Worm (Caenorhabditis elegans) whole organism, L2 larva: ENCODE results near the gene pxd-1.
A peak's percentile ranks its signal among the peaks of the same experiment; 100 is the strongest.

Experiments
- C34F6.9 ChIP-seq: fragments of 150-350 bp; optimal IDR thresholded peaks from 2 replicates; lab custom pipeline; 2014; ENCODE audit warnings: missing biosample characterization, missing genetic modification characterization
- Y55F3AM.14 ChIP-seq: fragments of 200-800 bp; sonication (Bioruptor generic); optimal IDR thresholded peaks from 2 replicates; lab custom pipeline; 2018; ENCODE audit warnings: mild to moderate bottlenecking, missing genetic modification characterization, missing compliant biosample characterization
- ZK546.5 ChIP-seq: sonication (generic microtip); optimal IDR thresholded peaks from 2 replicates; lab custom pipeline; 2017; ENCODE audit warnings: missing biosample characterization, missing genetic modification characterization
- alr-1 ChIP-seq: fragments of 150-350 bp; optimal IDR thresholded peaks from 2 replicates; lab custom pipeline; 2014; ENCODE audit warnings: missing biosample characterization, missing genetic modification characterization
- aly-2 ChIP-seq: fragments of 150-350 bp; optimal IDR thresholded peaks from 2 replicates; lab custom pipeline; 2014; ENCODE audit warnings: missing biosample characterization, missing genetic modification characterization
- blmp-1 ChIP-seq: sonication (generic microtip); optimal IDR thresholded peaks from 2 replicates; lab custom pipeline; 2017; ENCODE audit warnings: missing genetic modification characterization, mild to moderate bottlenecking, missing compliant biosample characterization, antibody characterized with exemption, moderate library complexity; ENCODE audit not compliant: insufficient read depth
- ceh-16 ChIP-seq: fragments of 150-350 bp; optimal IDR thresholded peaks from 2 replicates; lab custom pipeline; 2014; ENCODE audit warnings: missing biosample characterization, missing genetic modification characterization
- ceh-82 ChIP-seq: fragments of 150-350 bp; optimal IDR thresholded peaks from 2 replicates; lab custom pipeline; 2014; ENCODE audit warnings: missing biosample characterization, missing genetic modification characterization
- crh-2 ChIP-seq: sonication (generic microtip); optimal IDR thresholded peaks from 2 replicates; lab custom pipeline; 2017; ENCODE audit warnings: missing biosample characterization, missing genetic modification characterization
- dmd-4 ChIP-seq: sonication (generic microtip); optimal IDR thresholded peaks from 2 replicates; lab custom pipeline; 2017; ENCODE audit warnings: missing biosample characterization, missing genetic modification characterization
- egl-27 ChIP-seq: sonication (generic microtip); optimal IDR thresholded peaks from 3 replicates; lab custom pipeline; 2017; ENCODE audit warnings: missing biosample characterization, missing genetic modification reagents, missing genetic modification characterization
- elt-1 ChIP-seq: fragments of 150-350 bp; optimal IDR thresholded peaks from 2 replicates; lab custom pipeline; 2014; ENCODE audit warnings: missing biosample characterization, missing genetic modification characterization
- elt-3 ChIP-seq: sonication (generic microtip); optimal IDR thresholded peaks from 2 replicates; lab custom pipeline; 2017; ENCODE audit warnings: missing biosample characterization, missing genetic modification characterization
- fos-1 ChIP-seq: fragments of 150-350 bp; optimal IDR thresholded peaks from 2 replicates; lab custom pipeline; 2014; ENCODE audit warnings: missing biosample characterization, missing genetic modification characterization
- lin-11 ChIP-seq: fragments of 150-350 bp; sonication (generic microtip); optimal IDR thresholded peaks from 2 replicates; lab custom pipeline; 2014; ENCODE audit warnings: missing biosample characterization, missing genetic modification characterization, inconsistent platforms, mixed read lengths
- lin-39 ChIP-seq: fragments of 150-350 bp; optimal IDR thresholded peaks from 2 replicates; lab custom pipeline; 2014; ENCODE audit warnings: missing biosample characterization, missing genetic modification reagents, missing genetic modification characterization
- lsy-2 ChIP-seq, 2 experiments: fragments of 150-350 bp in 1 of 2; sonication (generic microtip) in 1 of 2; optimal IDR thresholded peaks; 2 replicates each; lab custom pipeline; 2014 to 2017; ENCODE audit warnings: missing biosample characterization in 2 of 2, missing genetic modification characterization in 2 of 2
- mbf-1 ChIP-seq: sonication (generic microtip); optimal IDR thresholded peaks from 2 replicates; lab custom pipeline; 2017; ENCODE audit warnings: missing biosample characterization, missing genetic modification characterization
- nhr-10 ChIP-seq: sonication (generic microtip); optimal IDR thresholded peaks from 2 replicates; lab custom pipeline; 2017; ENCODE audit warnings: missing biosample characterization, missing genetic modification characterization
- nhr-11 ChIP-seq: fragments of 150-350 bp; optimal IDR thresholded peaks from 2 replicates; lab custom pipeline; 2014; ENCODE audit warnings: missing biosample characterization, missing genetic modification characterization
- nhr-12 ChIP-seq: fragments of 150-350 bp; optimal IDR thresholded peaks from 2 replicates; lab custom pipeline; 2014; ENCODE audit warnings: missing biosample characterization, missing genetic modification characterization
- nhr-129 ChIP-seq: fragments of 150-350 bp; optimal IDR thresholded peaks from 2 replicates; lab custom pipeline; 2014; ENCODE audit warnings: missing biosample characterization, missing genetic modification characterization
- nhr-21 ChIP-seq: fragments of 150-350 bp; optimal IDR thresholded peaks from 2 replicates; lab custom pipeline; 2014; ENCODE audit warnings: missing biosample characterization, missing genetic modification characterization
- nhr-23 ChIP-seq: fragments of 150-350 bp; optimal IDR thresholded peaks from 2 replicates; lab custom pipeline; 2014; ENCODE audit warnings: missing biosample characterization, missing genetic modification reagents, missing genetic modification characterization
- nhr-237 ChIP-seq: fragments of 150-350 bp; optimal IDR thresholded peaks from 2 replicates; lab custom pipeline; 2014; ENCODE audit warnings: missing biosample characterization, missing genetic modification characterization
- nhr-25 ChIP-seq: fragments of 150-350 bp; sonication (generic microtip); optimal IDR thresholded peaks from 3 replicates; lab custom pipeline; 2014; ENCODE audit warnings: missing biosample characterization, missing genetic modification characterization
- nhr-77 ChIP-seq: fragments of 150-350 bp; optimal IDR thresholded peaks from 2 replicates; lab custom pipeline; 2014; ENCODE audit warnings: missing biosample characterization, missing genetic modification characterization
- peb-1 ChIP-seq: fragments of 150-350 bp; optimal IDR thresholded peaks from 2 replicates; lab custom pipeline; 2014; ENCODE audit warnings: missing biosample characterization, missing genetic modification characterization
- sem-4 ChIP-seq: fragments of 150-350 bp; optimal IDR thresholded peaks from 2 replicates; lab custom pipeline; 2014; ENCODE audit warnings: missing biosample characterization, missing genetic modification reagents, missing genetic modification characterization
- skn-1 ChIP-seq: sonication (generic microtip); optimal IDR thresholded peaks from 2 replicates; lab custom pipeline; 2017; ENCODE audit warnings: missing biosample characterization, missing genetic modification characterization
- sma-9 ChIP-seq, 2 experiments: fragments of 150-350 bp in 1 of 2; sonication (generic microtip) in 1 of 2; optimal IDR thresholded peaks; 2 replicates each; lab custom pipeline; 2014 to 2016; ENCODE audit warnings: missing genetic modification characterization in 2 of 2, mild to moderate bottlenecking in 1 of 2, missing biosample characterization in 1 of 2, missing compliant biosample characterization in 1 of 2, missing genetic modification reagents in 1 of 2, moderate library complexity in 1 of 2
- snpc-4 ChIP-seq: fragments of 150-350 bp; optimal IDR thresholded peaks from 2 replicates; lab custom pipeline; 2014; ENCODE audit warnings: missing biosample characterization, missing genetic modification characterization
- unc-39 ChIP-seq: fragments of 150-350 bp; optimal IDR thresholded peaks from 2 replicates; lab custom pipeline; 2014; ENCODE audit warnings: missing biosample characterization, missing genetic modification characterization
- unc-55 ChIP-seq: fragments of 150-350 bp; sonication (generic microtip); optimal IDR thresholded peaks from 3 replicates; lab custom pipeline; 2014; ENCODE audit warnings: missing biosample characterization, missing genetic modification reagents, missing genetic modification characterization
- zag-1 ChIP-seq: fragments of 150-350 bp; optimal IDR thresholded peaks from 2 replicates; lab custom pipeline; 2014; ENCODE audit warnings: missing biosample characterization, missing genetic modification characterization
- ztf-1 ChIP-seq: fragments of 200-800 bp; sonication (Bioruptor generic); conservative IDR thresholded peaks from 2 replicates; pipeline ENCODE4 v1.3.6; 2022; ENCODE audit warnings: missing genetic modification characterization, missing compliant biosample characterization
- ztf-11 ChIP-seq: sonication (generic microtip); optimal IDR thresholded peaks from 2 replicates; lab custom pipeline; 2017; ENCODE audit warnings: missing biosample characterization, missing genetic modification characterization

The pxd-1 gene

ce11 chrIII:4021866-4022265 lies 15.9 kb downstream of the pxd-1 start, which contains the start of gene tftc-5:
tftc-5 (plus strand) TSS chrIII:4022166.
- TF ChIP-seq Y55F3AM.14 (GFP tag; lab: Kevin White, UChicago) (no peak), lin-11 (tag; lab: Kevin White, UChicago) (no peak), nhr-12 (tag; lab: Kevin White, UChicago) (no peak), nhr-10 (tag; lab: Kevin White, UChicago) (no peak), nhr-11 (tag; lab: Kevin White, UChicago) (no peak), C34F6.9 (tag; lab: Kevin White, UChicago) (no peak), lsy-2 (tag; optimal IDR thresholded peaks at IDR 0.05; lab: Kevin White, UChicago) (no peak), nhr-25 (tag; lab: Kevin White, UChicago) (no peak), nhr-21 (tag; lab: Kevin White, UChicago) (no peak)

ce11 chrIII:4028061-4028460 lies 22.1 kb downstream of the pxd-1 start, which contains the start of gene T02C12.5:
T02C12.5 (minus strand) TSS chrIII:4028161.
- no peak for TF ChIP-seq peb-1 (tag; lab: Kevin White, UChicago)
- no peak for TF ChIP-seq skn-1 (tag; lab: Kevin White, UChicago)
- TF ChIP-seq ceh-16 (tag; lab: Kevin White, UChicago) = no peak
- TF ChIP-seq ztf-11 = no peak
- TF ChIP-seq alr-1 (tag; lab: Kevin White, UChicago) = no peak

- TF ChIP-seq nhr-21 (tag; lab: Kevin White, UChicago) (no peak), nhr-25 (tag; lab: Kevin White, UChicago) (no peak), blmp-1 (tag; lab: Kevin White, UChicago) (no peak), crh-2 (tag; lab: Kevin White, UChicago) (no peak), dmd-4 (no peak), zag-1 (tag; lab: Kevin White, UChicago) (no peak), Y55F3AM.14 (GFP tag; lab: Kevin White, UChicago) (no peak), nhr-237 (tag; lab: Kevin White, UChicago) (no peak), lin-39 (tag; lab: Kevin White, UChicago) (no peak)
Observed at ce11 chrIII:4030839-4031238, 24.9 kb downstream of the pxd-1 start.

- TF ChIP-seq nhr-77 (tag; lab: Kevin White, UChicago) = no peak
- peak; percentile 24 for TF ChIP-seq zag-1 (tag; lab: Kevin White, UChicago)
- peak; percentile 83 for TF ChIP-seq unc-55 (GFP tag; lab: Kevin White, UChicago)
- peak; percentile 38 for TF ChIP-seq C34F6.9 (tag; lab: Kevin White, UChicago)
- TF ChIP-seq unc-39 = no peak
- TF ChIP-seq ZK546.5 (tag; lab: Kevin White, UChicago) = no peak
- no peak for TF ChIP-seq nhr-11 (tag; lab: Kevin White, UChicago)
- no peak for TF ChIP-seq crh-2 (tag; lab: Kevin White, UChicago)
- TF ChIP-seq sma-9 (GFP tag; optimal IDR thresholded peaks at IDR 0.05; lab: Kevin White, UChicago) = peak; percentile 20
- no peak for TF ChIP-seq sma-9 (tag; optimal IDR thresholded peaks at IDR 0.05; lab: Kevin White, UChicago)
- TF ChIP-seq snpc-4 (tag; lab: Kevin White, UChicago) = no peak
- TF ChIP-seq dmd-4 = no peak
- no peak for TF ChIP-seq ztf-11
- no peak for TF ChIP-seq elt-1 (tag; lab: Kevin White, UChicago)
- peak in 1 of 2 experiments; percentile 0 for TF ChIP-seq lsy-2 (tag; optimal IDR thresholded peaks at IDR 0.05; lab: Kevin White, UChicago)
- TF ChIP-seq egl-27 (tag; lab: Kevin White, UChicago) = no peak
- TF ChIP-seq nhr-23 (tag; lab: Kevin White, UChicago) = no peak
Observed at ce11 chrIII:4034984-4035383, 29.0 kb downstream of the pxd-1 start.

ce11 chrIII:4036740-4037139 lies 30.8 kb downstream of the pxd-1 start, which contains the start of gene hum-5:
hum-5 (minus strand) TSS chrIII:4036840.
- TF ChIP-seq lsy-2 (tag; optimal IDR thresholded peaks at IDR 0.05; lab: Kevin White, UChicago) (no peak), nhr-129 (tag; lab: Kevin White, UChicago) (no peak), unc-39 (no peak), aly-2 (tag; lab: Kevin White, UChicago) (no peak), elt-3 (tag; lab: Kevin White, UChicago) (no peak), elt-1 (tag; lab: Kevin White, UChicago) (no peak), nhr-237 (tag; lab: Kevin White, UChicago) (no peak), nhr-25 (tag; lab: Kevin White, UChicago) (no peak), alr-1 (tag; lab: Kevin White, UChicago) (no peak), ceh-82 (no peak), ztf-1 (GFP tag; lab: Robert Waterston, UW) (no peak), skn-1 (tag; lab: Kevin White, UChicago) (no peak), mbf-1 (tag; lab: Kevin White, UChicago) (no peak), fos-1 (tag; lab: Kevin White, UChicago) (no peak), sem-4 (no peak)
- TF ChIP-seq, all 48 proteins: peak for 0
